Worm (Caenorhabditis elegans) whole organism, L4 larva: ENCODE data around the gene col-40.

ENCODE experiments used
- D1046.2 ChIP-seq: fragments of 200-800 bp; sonication (Bioruptor generic); IDR thresholded peaks from 2 replicates; pipeline ENCODE4 v1.3.6; 2022; ENCODE audit warnings: missing genetic modification characterization, missing compliant biosample characterization
- F37D6.2 ChIP-seq: sonication (generic microtip); optimal IDR thresholded peaks from 2 replicates; lab custom pipeline; 2016; ENCODE audit warnings: mild to moderate bottlenecking, missing genetic modification characterization, missing compliant biosample characterization
- Y48G9A.11 ChIP-seq: fragments of 200-800 bp; sonication (Bioruptor generic); IDR thresholded peaks from 2 replicates; pipeline ENCODE4 v1.3.6; 2022; ENCODE audit warnings: missing genetic modification reagents, missing genetic modification characterization, missing compliant biosample characterization
- ZK546.5 ChIP-seq, 2 experiments: sonication (generic microtip); optimal IDR thresholded peaks; 2 replicates each; lab custom pipeline; 2017; ENCODE audit warnings: missing biosample characterization in 2 of 2, missing genetic modification characterization in 2 of 2
- aha-1 ChIP-seq: fragments of 150-350 bp; peaks from one replicate; lab custom pipeline; 2014; ENCODE audit warnings: missing biosample characterization, missing genetic modification characterization
- aly-2 ChIP-seq: sonication (generic microtip); optimal IDR thresholded peaks from 2 replicates; lab custom pipeline; 2018; ENCODE audit warnings: missing biosample characterization, missing genetic modification characterization
- ama-1 ChIP-seq: fragments of 150-350 bp; optimal IDR thresholded peaks from 2 replicates; lab custom pipeline; 2014; ENCODE audit warnings: inconsistent platforms, mixed read lengths
- dmd-6 ChIP-seq: fragments of 200-800 bp; sonication (Bioruptor generic); IDR thresholded peaks from 2 replicates; pipeline ENCODE4 v1.3.6; 2022; ENCODE audit warnings: missing genetic modification reagents, missing genetic modification characterization, missing compliant biosample characterization
- egl-43 ChIP-seq: fragments of 200-800 bp; sonication (Bioruptor generic); IDR thresholded peaks from 2 replicates; pipeline ENCODE4 v1.3.6; 2022; ENCODE audit warnings: missing genetic modification reagents, missing genetic modification characterization, missing compliant biosample characterization
- gei-8 ChIP-seq: fragments of 200-800 bp; sonication (Bioruptor generic); optimal IDR thresholded peaks from 2 replicates; lab custom pipeline; 2018; ENCODE audit warnings: mild to moderate bottlenecking, missing genetic modification characterization, missing compliant biosample characterization
- lin-13 ChIP-seq: fragments of 150-350 bp; optimal IDR thresholded peaks from 2 replicates; lab custom pipeline; 2014; ENCODE audit warnings: missing biosample characterization, missing genetic modification reagents, missing genetic modification characterization
- lin-38 ChIP-seq: fragments of 200-800 bp; sonication (Bioruptor generic); IDR thresholded peaks from 2 replicates; pipeline ENCODE4 v1.3.6; 2022; ENCODE audit warnings: missing genetic modification reagents, missing genetic modification characterization, missing compliant biosample characterization
- madf-5 ChIP-seq, 2 experiments: fragments of 200-800 bp; sonication (Bioruptor generic); IDR thresholded peaks; 2 replicates each; pipeline ENCODE4 v1.3.6; 2022; ENCODE audit warnings: missing compliant biosample characterization in 2 of 2, missing genetic modification characterization in 2 of 2
- mdt-29 ChIP-seq: fragments of 200-800 bp; sonication (Bioruptor generic); IDR thresholded peaks from 2 replicates; pipeline ENCODE4 v1.3.6; 2022; ENCODE audit warnings: missing genetic modification reagents, missing genetic modification characterization, missing compliant biosample characterization
- mep-1 ChIP-seq: fragments of 150-350 bp; sonication (generic microtip); optimal IDR thresholded peaks from 3 replicates; lab custom pipeline; 2014; ENCODE audit warnings: missing biosample characterization, missing genetic modification characterization
- mxl-2 ChIP-seq: fragments of 200-800 bp; sonication (Bioruptor generic); conservative IDR thresholded peaks from 2 replicates; pipeline ENCODE4 v1.3.6; 2022; ENCODE audit warnings: missing genetic modification reagents, missing genetic modification characterization, missing compliant biosample characterization
- nhr-77 ChIP-seq: fragments of 150-350 bp; optimal IDR thresholded peaks from 2 replicates; lab custom pipeline; 2014; ENCODE audit warnings: missing biosample characterization, missing genetic modification characterization
- pha-4 ChIP-seq, 2 experiments: fragments of 150-350 bp in 1 of 2; fragments of 200-800 bp in 1 of 2; sonication (Bioruptor generic) in 1 of 2; IDR thresholded peaks in 1 of 2; optimal IDR thresholded peaks in 1 of 2; 2 replicates each; pipeline versions ENCODE4 v1.3.6 to Lab custom; 2014 to 2022; ENCODE audit warnings: missing genetic modification characterization in 2 of 2, missing genetic modification reagents in 2 of 2, missing biosample characterization in 1 of 2, missing compliant biosample characterization in 1 of 2
- pqm-1 ChIP-seq: sonication (generic microtip); optimal IDR thresholded peaks from 2 replicates; lab custom pipeline; 2017; ENCODE audit warnings: missing biosample characterization, missing genetic modification characterization
- rbr-2 ChIP-seq: sonication (generic microtip); optimal IDR thresholded peaks from 2 replicates; lab custom pipeline; 2016; ENCODE audit warnings: missing genotype, missing genetic modification characterization, missing compliant biosample characterization
- sdz-12 ChIP-seq: fragments of 200-800 bp; sonication (Bioruptor generic); optimal IDR thresholded peaks from 2 replicates; lab custom pipeline; 2018; ENCODE audit warnings: mild to moderate bottlenecking, missing genetic modification characterization, missing compliant biosample characterization
- set-16 ChIP-seq: fragments of 200-800 bp; sonication (Bioruptor generic); IDR thresholded peaks from 2 replicates; pipeline ENCODE4 v1.3.6; 2022; ENCODE audit warnings: missing genetic modification reagents, missing genetic modification characterization, missing compliant biosample characterization
- tra-1 ChIP-seq: fragments of 200-800 bp; sonication (Bioruptor generic); IDR thresholded peaks from 2 replicates; pipeline ENCODE4 v1.3.6; 2022; ENCODE audit warnings: missing genetic modification reagents, missing genetic modification characterization, missing compliant biosample characterization
- unc-62 ChIP-seq, 3 experiments: fragments of 150-350 bp in 1 of 3; sonication (generic microtip); optimal IDR thresholded peaks in 2 of 3; peaks in 1 of 3; 1 replicate in 1 of 3; 2 replicates in 2 of 3; lab custom pipeline; 2014 to 2017; ENCODE audit warnings: missing biosample characterization in 3 of 3, missing genetic modification characterization in 3 of 3, missing genetic modification reagents in 3 of 3, missing genotype in 1 of 3
- zfp-3 ChIP-seq: fragments of 200-800 bp; sonication (Bioruptor generic); conservative IDR thresholded peaks from 2 replicates; pipeline ENCODE4 v1.3.6; 2022; ENCODE audit warnings: missing genetic modification reagents, missing genetic modification characterization, missing compliant biosample characterization
- zip-2 ChIP-seq: fragments of 150-350 bp; optimal IDR thresholded peaks from 2 replicates; lab custom pipeline; 2014; ENCODE audit warnings: missing biosample characterization, missing genetic modification characterization
- ztf-11 ChIP-seq: fragments of 150-350 bp; optimal IDR thresholded peaks from 2 replicates; lab custom pipeline; 2014; ENCODE audit warnings: missing biosample characterization, missing genetic modification characterization
- ztf-7 ChIP-seq: fragments of 150-350 bp; optimal IDR thresholded peaks from 2 replicates; lab custom pipeline; 2014; ENCODE audit warnings: missing biosample characterization, missing genetic modification characterization

col-40 gene

ce11 chrII:1106914-1107597 lies at the start of gene col-40:
TSS of gene col-40 (minus strand) at chrII:1106964.
- TF ChIP-seq pqm-1 = no peak
- TF ChIP-seq lin-38 (GFP tag; lab: Robert Waterston, UW) = 0 out of 2 replicates have a peak, but pooled peaks have one; percentile 19
- TF ChIP-seq dmd-6 = no peak
- no peak for TF ChIP-seq ztf-7 (tag; lab: Kevin White, UChicago)
- TF ChIP-seq lin-13 (GFP tag; lab: Kevin White, UChicago) = no peak
- no peak for TF ChIP-seq zip-2 (tag; lab: Kevin White, UChicago)
- TF ChIP-seq nhr-77 = no peak
- TF ChIP-seq ztf-11 (tag; lab: Kevin White, UChicago) = no peak
- TF ChIP-seq gei-8 (GFP tag; lab: Kevin White, UChicago) = no peak

ce11 chrII:1153299-1153698 lies 46.5 kb upstream of the col-40 start:
- TF ChIP-seq sdz-12 (no peak), Y48G9A.11 (GFP tag; lab: Robert Waterston, UW) (peak; percentile 8; the same call in 1 of the 2 replicates), lin-38 (GFP tag; lab: Robert Waterston, UW) (peak; percentile 55)

ce11 chrII:1152732-1153131 lies 46.0 kb upstream of the col-40 start:
- no peak for TF ChIP-seq ZK546.5 (tag; optimal IDR thresholded peaks at IDR 0.05; lab: Kevin White, UChicago)
- peak; percentile 19; the same call in 1 of the 2 replicates for TF ChIP-seq lin-38 (GFP tag; lab: Robert Waterston, UW)
- TF ChIP-seq ztf-7 (tag; lab: Kevin White, UChicago) = no peak
- TF ChIP-seq madf-5 (GFP tag; IDR thresholded peaks at IDR 0.05; lab: Robert Waterston, UW) = peak in 1 of 2 experiments; percentile 24; a peak in 1 of 4 replicates
- TF ChIP-seq dmd-6 = peak; percentile 43; the same call in 1 of the 2 replicates
- peak; percentile 59; the same call in 1 of the 2 replicates for TF ChIP-seq zfp-3
- no peak for TF ChIP-seq unc-62 (GFP tag; optimal IDR thresholded peaks at IDR 0.05 in 1 of 2; lab: Kevin White, UChicago)
- no peak for TF ChIP-seq unc-62 (tag; optimal IDR thresholded peaks at IDR 0.05; lab: Kevin White, UChicago)
- peak; percentile 30 for TF ChIP-seq ama-1
- TF ChIP-seq mep-1 (tag; lab: Kevin White, UChicago) = peak; percentile 25
- peak; percentile 54; the same call in 1 of the 2 replicates for TF ChIP-seq tra-1 (GFP tag; lab: Robert Waterston, UW)
- TF ChIP-seq D1046.2 (GFP tag; lab: Robert Waterston, UW) = peak; percentile 58; the same call in 1 of the 2 replicates

ce11 chrII:1151810-1152209 lies 45.0 kb upstream of the col-40 start:
- TF ChIP-seq zip-2 (tag; lab: Kevin White, UChicago) (no peak), aha-1 (tag; lab: Kevin White, UChicago) (peak; percentile 75), unc-62 (GFP tag; optimal IDR thresholded peaks at IDR 0.05 in 1 of 2; lab: Kevin White, UChicago) (peak in 1 of 2 experiments; percentile 64), unc-62 (tag; optimal IDR thresholded peaks at IDR 0.05; lab: Kevin White, UChicago) (no peak), pha-4 (GFP tag; IDR thresholded peaks at IDR 0.05; lab: Robert Waterston, UW) (0 out of 2 replicates have a peak, but pooled peaks have one; percentile 21), pha-4 (tag; optimal IDR thresholded peaks at IDR 0.05; lab: Kevin White, UChicago) (no peak)

- TF ChIP-seq rbr-2 (tag; lab: Kevin White, UChicago) = no peak
- no peak for TF ChIP-seq mdt-29 (GFP tag; lab: Robert Waterston, UW)
- peak; percentile 16 for TF ChIP-seq aly-2 (tag; lab: Kevin White, UChicago)
- TF ChIP-seq F37D6.2 (tag; lab: Kevin White, UChicago) = no peak
- no peak for TF ChIP-seq egl-43
- no peak for TF ChIP-seq ZK546.5 (tag; optimal IDR thresholded peaks at IDR 0.05; lab: Kevin White, UChicago)
- TF ChIP-seq mxl-2 (GFP tag; lab: Robert Waterston, UW) = no peak
- no peak for TF ChIP-seq lin-13 (GFP tag; lab: Kevin White, UChicago)
- TF ChIP-seq set-16 (GFP tag; lab: Robert Waterston, UW) = peak; percentile 50; the same call in 1 of the 2 replicates
Observed at ce11 chrII:1149390-1149789, 42.6 kb upstream of the col-40 start.
